Worm (Caenorhabditis elegans) whole organism, L4/young adult: Measurements from ENCODE around the gene nlp-80.

Source experiments
- W03F9.2 ChIP-seq: fragments of 150-350 bp; optimal IDR thresholded peaks from 2 replicates; lab custom pipeline; 2014; ENCODE audit warnings: missing biosample characterization, missing genetic modification characterization
- dao-5 ChIP-seq: sonication (generic microtip); optimal IDR thresholded peaks from 2 replicates; lab custom pipeline; 2016; ENCODE audit warnings: missing genotype, missing genetic modification characterization, moderate library complexity, missing compliant biosample characterization
- him-1 ChIP-seq: sonication (generic microtip); optimal IDR thresholded peaks from 2 replicates; lab custom pipeline; 2016; ENCODE audit warnings: missing genotype, missing genetic modification reagents, missing genetic modification characterization, missing compliant biosample characterization

The nlp-80 gene

DNA sequence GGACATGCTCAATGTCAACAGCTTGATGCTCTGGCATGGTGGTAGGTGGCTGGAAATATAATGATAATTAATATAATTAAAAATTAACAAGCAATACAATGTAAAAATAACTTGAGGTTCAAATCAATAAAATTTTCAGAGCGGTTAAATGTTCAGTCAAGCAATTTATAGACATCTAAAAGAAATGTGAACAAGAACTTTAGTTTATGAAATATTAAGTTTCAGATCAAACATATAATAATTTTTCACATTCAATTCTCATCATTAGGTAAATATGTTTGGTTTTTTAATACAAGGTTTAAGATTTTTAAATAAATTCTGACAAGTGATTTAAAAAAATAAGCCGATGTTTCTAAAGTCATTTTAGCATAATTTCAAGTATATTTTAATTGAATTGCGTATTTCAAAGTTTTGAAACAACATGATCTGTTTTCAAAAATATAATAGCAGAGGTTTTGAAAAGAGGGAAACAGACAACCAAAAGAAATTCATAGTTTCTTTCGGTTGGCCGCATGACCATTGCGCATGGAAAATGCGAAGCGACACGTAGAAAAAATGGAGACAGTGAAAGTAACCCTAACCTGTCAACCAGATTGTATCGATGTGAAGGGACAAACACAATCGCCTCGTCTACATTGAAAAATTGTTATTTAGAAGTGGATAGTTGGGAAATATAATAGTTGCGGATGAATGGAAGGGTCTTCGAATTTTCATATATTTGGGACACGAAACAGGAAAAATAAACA is 5.0 kb downstream of the nlp-80 start, which contains the start of gene T04C12.11:
T04C12.11 (minus strand) TSS at position 51 of the 746 bp plus-strand sequence.
- TF ChIP-seq W03F9.2 (tag; lab: Kevin White, UChicago) (no peak), him-1 (tag; lab: Kevin White, UChicago) (no peak), dao-5 (tag; lab: Kevin White, UChicago) (no peak)

DNA sequence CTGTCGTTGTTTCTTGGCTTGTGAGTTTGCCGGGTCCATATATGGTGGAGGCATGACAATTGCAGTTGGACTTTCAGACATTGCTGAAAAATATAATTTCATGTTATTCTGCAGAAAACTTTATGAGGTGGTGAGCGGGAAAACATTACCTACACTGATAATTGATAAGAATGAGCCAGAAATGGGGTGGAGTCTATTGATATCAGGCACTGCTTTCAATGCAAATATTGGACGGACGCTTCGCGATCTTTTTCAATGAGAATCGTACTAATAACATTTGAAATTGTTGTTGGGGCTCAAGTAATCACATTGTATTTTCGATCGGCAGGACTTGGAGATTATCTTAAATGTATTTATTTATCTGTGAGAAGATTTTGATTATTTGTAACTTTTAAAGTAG is 6.2 kb downstream of the nlp-80 start, which contains the start of gene T04C12.1:
T04C12.1 (minus strand) TSS at position 90 of the 400 bp plus-strand sequence.
- TF ChIP-seq W03F9.2 (tag; lab: Kevin White, UChicago) (no peak), him-1 (tag; lab: Kevin White, UChicago) (no peak), dao-5 (tag; lab: Kevin White, UChicago) (no peak)

ce11 chrV:11057043-11057442 is 8.4 kb downstream of the nlp-80 start, which contains the start of gene srh-75:
Gene srh-75 (minus strand): TSS chrV:11057143.
- TF ChIP-seq him-1 (tag; lab: Kevin White, UChicago) (no peak), W03F9.2 (tag; lab: Kevin White, UChicago) (no peak), dao-5 (tag; lab: Kevin White, UChicago) (no peak)

DNA sequence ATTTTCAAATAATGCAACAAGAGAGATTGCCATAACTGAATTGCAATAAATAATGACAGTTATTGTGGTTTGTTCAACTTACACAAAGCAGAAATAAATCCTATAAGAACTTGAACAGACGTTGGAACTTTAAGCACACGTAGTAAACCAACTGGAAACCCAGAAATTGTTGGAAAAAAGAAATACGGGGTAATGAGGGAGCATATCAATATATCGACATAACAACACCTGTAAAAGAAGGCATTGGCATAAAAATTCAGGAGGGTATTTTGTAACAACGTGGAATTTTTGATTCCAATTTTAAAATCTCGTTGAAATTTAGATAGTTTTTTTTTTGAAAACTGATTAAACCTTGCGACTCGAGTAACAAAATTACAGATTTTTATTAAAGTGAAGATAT is 8.9 kb downstream of the nlp-80 start:
- TF ChIP-seq dao-5 (tag; lab: Kevin White, UChicago) (no peak), him-1 (tag; lab: Kevin White, UChicago) (no peak), W03F9.2 (tag; lab: Kevin White, UChicago) (no peak)

DNA sequence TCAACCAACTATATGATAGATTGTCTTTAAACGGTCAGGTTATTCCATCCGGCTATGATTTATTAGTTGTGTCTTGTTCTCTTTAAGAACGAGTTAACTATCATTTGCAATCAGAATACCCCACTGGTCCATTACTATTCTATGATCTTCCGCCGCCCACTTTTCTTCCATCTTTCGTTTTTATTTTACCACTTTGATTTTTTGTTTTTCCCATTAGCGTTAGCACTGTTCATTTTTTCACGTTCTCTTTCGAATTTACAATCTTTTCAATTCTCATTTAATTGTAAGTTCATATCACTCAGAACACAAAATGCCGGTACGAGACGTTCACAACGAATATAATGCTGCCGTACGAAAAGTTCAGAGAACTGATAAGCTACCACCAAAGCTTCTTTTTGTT is 11.6 kb downstream of the nlp-80 start, which contains the start of gene T04C12.7:
T04C12.7 (plus strand) TSS at position 301 of the 400 bp plus-strand sequence.
- TF ChIP-seq W03F9.2 (tag; lab: Kevin White, UChicago) (no peak), him-1 (tag; lab: Kevin White, UChicago) (no peak), dao-5 (tag; lab: Kevin White, UChicago) (no peak)

DNA sequence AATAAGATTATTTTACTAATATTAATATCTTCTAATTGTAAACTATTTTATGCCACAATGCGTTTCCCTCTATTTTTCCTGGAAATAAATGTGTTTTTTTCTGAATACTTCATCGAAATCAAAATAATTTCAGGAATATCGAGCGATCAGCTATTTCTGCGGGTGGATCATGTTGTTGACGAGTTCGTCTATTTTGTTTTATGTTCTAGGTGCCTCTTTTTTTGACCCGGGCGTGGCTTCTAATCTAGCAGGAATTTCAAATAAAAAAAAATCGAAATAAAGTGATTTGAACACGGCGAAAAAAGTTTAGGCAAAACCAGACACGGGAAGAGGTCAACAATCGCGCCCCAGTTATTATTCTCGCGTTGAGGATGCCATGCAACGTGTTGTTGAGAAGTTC is 13.5 kb downstream of the nlp-80 start, which contains the start of gene T04C12.33:
T04C12.33 (plus strand) TSS at position 301 of the 400 bp plus-strand sequence.
- TF ChIP-seq W03F9.2 (tag; lab: Kevin White, UChicago): no peak
- TF ChIP-seq dao-5 (tag; lab: Kevin White, UChicago): no peak
- no peak for TF ChIP-seq him-1 (tag; lab: Kevin White, UChicago)

DNA sequence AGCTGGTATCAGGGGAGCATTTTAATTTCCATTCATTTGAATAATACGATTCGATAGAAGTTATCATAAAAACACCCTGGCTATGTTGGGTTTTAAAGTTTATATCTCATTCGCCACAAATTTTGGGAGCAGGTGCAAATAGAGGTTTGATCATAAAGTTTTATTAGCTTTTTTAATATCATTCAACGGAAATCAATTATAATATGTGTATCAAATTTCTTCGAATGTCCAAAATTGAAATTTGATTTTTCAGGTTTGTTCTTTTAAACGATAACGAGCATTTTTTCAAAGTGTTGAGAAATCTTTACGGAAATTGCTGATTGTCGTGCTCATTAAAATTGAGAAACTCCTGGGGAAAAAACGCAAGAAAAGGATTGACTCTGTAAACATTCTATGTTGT is 16.7 kb downstream of the nlp-80 start, which contains the start of gene srh-74:
srh-74 (minus strand) TSS at position 101 of the 400 bp plus-strand sequence.
- TF ChIP-seq W03F9.2 (tag; lab: Kevin White, UChicago) (no peak), dao-5 (tag; lab: Kevin White, UChicago) (no peak), him-1 (tag; lab: Kevin White, UChicago) (no peak)

- no peak for TF ChIP-seq dao-5 (tag; lab: Kevin White, UChicago)
- no peak for TF ChIP-seq him-1 (tag; lab: Kevin White, UChicago)
- TF ChIP-seq W03F9.2 (tag; lab: Kevin White, UChicago): no peak
Observed at ce11 chrV:11046730-11047129, 18.7 kb downstream of the nlp-80 start, which contains the start of gene dhs-18. Gene dhs-18 (minus strand): TSS chrV:11046833.

- TF ChIP-seq W03F9.2 (tag; lab: Kevin White, UChicago) (no peak), him-1 (tag; lab: Kevin White, UChicago) (no peak), dao-5 (tag; lab: Kevin White, UChicago) (no peak)
Observed at ce11 chrV:11043767-11044166, 21.6 kb downstream of the nlp-80 start, which contains the start of gene C45B11.6. Gene C45B11.6 (plus strand): TSS chrV:11044067.

- TF ChIP-seq W03F9.2 (tag; lab: Kevin White, UChicago) (no peak), dao-5 (tag; lab: Kevin White, UChicago) (no peak), him-1 (tag; lab: Kevin White, UChicago) (no peak)
Observed at ce11 chrV:11042538-11042937, 22.9 kb downstream of the nlp-80 start, which contains the start of gene C45B11.2. Gene C45B11.2 (plus strand): TSS chrV:11042710.

DNA sequence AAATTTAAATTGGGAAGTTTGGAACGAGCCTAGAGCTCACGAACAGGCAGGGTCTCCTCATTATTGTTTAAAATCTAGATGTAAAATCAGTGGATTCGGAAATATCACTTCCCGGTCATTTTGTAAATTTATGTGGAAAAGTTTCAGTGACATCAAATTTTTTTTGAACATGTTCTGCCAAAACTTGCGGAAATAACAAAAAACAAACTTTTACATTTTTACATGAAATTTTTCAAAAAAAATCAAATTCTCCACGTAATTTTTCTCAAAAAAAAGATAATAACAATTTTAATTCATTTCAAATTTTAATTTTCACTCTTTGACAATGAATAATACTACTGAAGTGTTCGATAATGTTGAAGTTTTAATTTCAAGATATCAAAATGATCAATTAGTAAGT is 23.9 kb downstream of the nlp-80 start, which contains the start of gene C45B11.5:
C45B11.5 (plus strand) TSS at position 301 of the 400 bp plus-strand sequence.
- TF ChIP-seq W03F9.2 (tag; lab: Kevin White, UChicago) (no peak), him-1 (tag; lab: Kevin White, UChicago) (no peak), dao-5 (tag; lab: Kevin White, UChicago) (no peak)

DNA sequence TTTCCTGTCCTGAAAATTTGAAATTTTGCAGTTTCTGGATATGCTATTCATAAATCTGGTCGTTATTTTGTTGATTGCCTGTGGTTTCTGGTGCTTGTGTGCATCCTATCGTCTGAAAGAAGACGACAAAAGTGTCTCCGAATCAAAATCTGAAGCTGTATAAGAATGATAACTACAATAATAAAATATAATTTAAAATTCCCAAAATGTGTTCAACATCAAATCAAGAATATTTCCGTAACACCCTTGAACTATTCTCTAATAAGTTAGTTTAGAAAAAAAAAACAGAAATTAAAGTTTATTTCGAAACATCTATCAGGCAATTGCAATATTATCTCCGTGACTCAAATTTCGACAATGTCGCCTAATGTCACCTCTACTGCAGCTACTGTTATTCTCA is 24.9 kb downstream of the nlp-80 start, which contains the start of gene C45B11.8:
C45B11.8 (plus strand) TSS at position 301 of the 400 bp plus-strand sequence.
- TF ChIP-seq dao-5 (tag; lab: Kevin White, UChicago) (no peak), W03F9.2 (tag; lab: Kevin White, UChicago) (no peak), him-1 (tag; lab: Kevin White, UChicago) (no peak)

ce11 chrV:11040020-11040419 is 25.4 kb downstream of the nlp-80 start, which contains the start of gene C45B11.9:
Gene C45B11.9 (plus strand): TSS chrV:11040320.
- TF ChIP-seq W03F9.2 (tag; lab: Kevin White, UChicago) (no peak), him-1 (tag; lab: Kevin White, UChicago) (no peak), dao-5 (tag; lab: Kevin White, UChicago) (no peak)
